Worm (Caenorhabditis elegans) whole organism, L4/young adult: Measurements from ENCODE around the gene vha-7.

Experiments used
- W03F9.2 ChIP-seq: fragments of 150-350 bp; optimal IDR thresholded peaks from 2 replicates; lab custom pipeline; 2014; ENCODE audit warnings: missing biosample characterization, missing genetic modification characterization
- dao-5 ChIP-seq: sonication (generic microtip); optimal IDR thresholded peaks from 2 replicates; lab custom pipeline; 2016; ENCODE audit warnings: missing genotype, missing genetic modification characterization, moderate library complexity, missing compliant biosample characterization

DNA sequence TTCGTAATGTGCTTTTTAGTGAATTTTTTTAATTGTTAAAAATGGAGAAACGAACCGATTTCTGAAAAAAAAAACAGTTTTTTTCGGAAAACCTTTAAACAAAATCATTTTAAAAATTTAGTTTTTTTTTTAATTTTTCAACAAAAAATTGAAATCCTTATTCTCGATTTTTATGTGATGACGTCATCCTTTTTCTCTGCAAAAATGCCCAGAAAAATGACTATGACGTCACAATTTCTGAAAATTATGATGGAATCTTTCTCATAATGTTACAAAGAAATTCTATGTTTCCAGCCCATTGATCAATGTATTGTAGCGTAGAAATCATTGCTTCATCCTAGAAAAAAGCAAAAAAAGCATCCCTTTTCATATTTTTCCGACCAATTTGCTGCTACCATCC is 49.0 kb downstream of the vha-7 start:
- TF ChIP-seq W03F9.2 (tag; lab: Kevin White, UChicago) (no peak), dao-5 (tag; lab: Kevin White, UChicago) (no peak)
